Fruit fly (Drosophila melanogaster) whole organism, wandering third instar larva: Measurements from ENCODE around the gene plx.

Experiments
- Abd-B ChIP-seq: fragments of >200 bp; optimal IDR thresholded peaks from 2 replicates; lab custom pipeline; 2017; ENCODE audit warnings: missing biosample characterization, missing genetic modification characterization
- CG32264 ChIP-seq: fragments of 200-800 bp; sonication (Bioruptor generic); optimal IDR thresholded peaks from 2 replicates; lab custom pipeline; 2016; ENCODE audit warnings: missing biosample characterization, missing genetic modification characterization
- CG9705 ChIP-seq: fragments of 200-800 bp; sonication (Bioruptor generic); optimal IDR thresholded peaks from 2 replicates; lab custom pipeline; 2018; ENCODE audit warnings: missing biosample characterization, mild to moderate bottlenecking, missing genetic modification characterization
- Dfd ChIP-seq: fragments of >200 bp; optimal IDR thresholded peaks from 2 replicates; lab custom pipeline; 2017; ENCODE audit warnings: missing biosample characterization, missing genetic modification characterization
- Dif ChIP-seq: fragments of 200-275, 200-300 bp; sonication (Bioruptor generic); optimal IDR thresholded peaks from 2 replicates; lab custom pipeline; 2018; ENCODE audit warnings: missing biosample characterization, missing genetic modification characterization; ENCODE audit not compliant: partially characterized antibody
- HLH106 ChIP-seq: fragments of 200-800 bp; optimal IDR thresholded peaks from 3 replicates; lab custom pipeline; 2019; ENCODE audit warnings: missing biosample characterization, mild to moderate bottlenecking, missing genetic modification characterization, moderate library complexity
- Hnf4 ChIP-seq: fragments of 200-800 bp; sonication (Bioruptor generic); optimal IDR thresholded peaks from 2 replicates; lab custom pipeline; 2016; ENCODE audit warnings: missing biosample characterization, mild to moderate bottlenecking, missing genetic modification characterization
- Hr83 ChIP-seq: fragments of 200-300 bp; sonication (Bioruptor generic); optimal IDR thresholded peaks from 2 replicates; lab custom pipeline; 2016; ENCODE audit warnings: missing biosample characterization, mild to moderate bottlenecking, missing genetic modification characterization, moderate library complexity; ENCODE audit not compliant: poor library complexity, severe bottlenecking
- Jra ChIP-seq: sonication (Bioruptor generic); optimal IDR thresholded peaks from 2 replicates; lab custom pipeline; 2016; ENCODE audit warnings: missing biosample characterization, missing genetic modification characterization
- Mio ChIP-seq: sonication (Bioruptor generic); optimal IDR thresholded peaks from 2 replicates; lab custom pipeline; 2016; ENCODE audit warnings: missing biosample characterization, missing genetic modification characterization
- Myc ChIP-seq: fragments of >200 bp; optimal IDR thresholded peaks from 2 replicates; lab custom pipeline; 2017
- N ChIP-seq: fragments of >200 bp; optimal IDR thresholded peaks from 2 replicates; lab custom pipeline; 2018; ENCODE audit warnings: missing biosample characterization, missing external identifiers, missing genetic modification characterization
- OdsH ChIP-seq: fragments of 200-800 bp; sonication (Bioruptor generic); optimal IDR thresholded peaks from 2 replicates; lab custom pipeline; 2016; ENCODE audit warnings: missing biosample characterization, mild to moderate bottlenecking, missing genetic modification characterization
- Rel ChIP-seq, 2 experiments: fragments of 200-800 bp; sonication (Bioruptor generic) in 1 of 2; optimal IDR thresholded peaks; 2 replicates in 1 of 2; 3 replicates in 1 of 2; lab custom pipeline; 2016 to 2019; ENCODE audit warnings: mild to moderate bottlenecking in 2 of 2, missing biosample characterization in 2 of 2, missing genetic modification characterization in 2 of 2, moderate library complexity in 1 of 2
- Sp1 ChIP-seq: fragments of 200-800 bp; sonication (Bioruptor generic); optimal IDR thresholded peaks from 3 replicates; lab custom pipeline; 2019; ENCODE audit warnings: missing biosample characterization, mild to moderate bottlenecking, missing genetic modification characterization, moderate library complexity
- br ChIP-seq: fragments of 200-800 bp; sonication (Bioruptor generic); optimal IDR thresholded peaks from 2 replicates; lab custom pipeline; 2016; ENCODE audit warnings: missing biosample characterization, missing genetic modification characterization
- brk ChIP-seq: fragments of 200-800 bp; sonication (Bioruptor generic); optimal IDR thresholded peaks from 2 replicates; lab custom pipeline; 2016; ENCODE audit warnings: missing biosample characterization, mild to moderate bottlenecking, missing genetic modification characterization
- dl ChIP-seq, 2 experiments: fragments of 175-275, 200-275 bp in 1 of 2; fragments of 200-275 bp in 1 of 2; sonication (Bioruptor generic); optimal IDR thresholded peaks; lab custom pipeline; 2018; ENCODE audit warnings: mild to moderate bottlenecking in 2 of 2, missing biosample characterization in 2 of 2, missing genetic modification characterization in 2 of 2, moderate library complexity in 2 of 2; ENCODE audit not compliant: partially characterized antibody in 2 of 2, insufficient read depth in 1 of 2
- dmrt93B ChIP-seq: fragments of 200-800 bp; sonication (Bioruptor generic); optimal IDR thresholded peaks from 2 replicates; lab custom pipeline; 2018; ENCODE audit warnings: missing biosample characterization, mild to moderate bottlenecking, missing genetic modification characterization
- dsf ChIP-seq: sonication (Bioruptor generic); optimal IDR thresholded peaks from 2 replicates; lab custom pipeline; 2016; ENCODE audit warnings: missing biosample characterization, missing genetic modification characterization, borderline replicate concordance
- ey ChIP-seq: fragments of 200-800 bp; sonication (Bioruptor generic); optimal IDR thresholded peaks from 2 replicates; lab custom pipeline; 2016; ENCODE audit warnings: missing biosample characterization, missing genetic modification characterization
- foxo ChIP-seq, 2 experiments: fragments of 200-800 bp; sonication (Bioruptor generic); optimal IDR thresholded peaks; 2 replicates in 1 of 2; 3 replicates in 1 of 2; lab custom pipeline; 2016 to 2017; ENCODE audit warnings: missing biosample characterization in 2 of 2, missing genetic modification characterization in 2 of 2
- fru ChIP-seq: fragments of 200-800 bp; sonication (Bioruptor generic); optimal IDR thresholded peaks from 3 replicates; lab custom pipeline; 2016; ENCODE audit warnings: missing biosample characterization, mild to moderate bottlenecking, missing genetic modification characterization
- h ChIP-seq: fragments of 200-800 bp; sonication (Bioruptor generic); optimal IDR thresholded peaks from 3 replicates; lab custom pipeline; 2016; ENCODE audit warnings: missing biosample characterization, mild to moderate bottlenecking, missing genetic modification characterization
- jim ChIP-seq: fragments of 175-275, 200-325 bp; sonication (Bioruptor generic); optimal IDR thresholded peaks from 2 replicates; lab custom pipeline; 2016; ENCODE audit warnings: missing biosample characterization, mild to moderate bottlenecking, missing genetic modification characterization
- lola ChIP-seq: fragments of >200 bp; optimal IDR thresholded peaks from 2 replicates; lab custom pipeline; 2017; ENCODE audit warnings: missing biosample characterization, missing genetic modification characterization
- psq ChIP-seq: fragments of 200-800 bp; sonication (Bioruptor generic); optimal IDR thresholded peaks from 3 replicates; lab custom pipeline; 2017; ENCODE audit warnings: missing biosample characterization, mild to moderate bottlenecking, missing genetic modification characterization, moderate library complexity
- rgr ChIP-seq: fragments of 200-800 bp; sonication (Bioruptor generic); optimal IDR thresholded peaks from 3 replicates; lab custom pipeline; 2016; ENCODE audit warnings: missing biosample characterization, mild to moderate bottlenecking, missing genetic modification characterization
- sage ChIP-seq: fragments of 200-800 bp; sonication (Bioruptor generic); optimal IDR thresholded peaks from 2 replicates; lab custom pipeline; 2016; ENCODE audit warnings: missing biosample characterization, mild to moderate bottlenecking, missing genetic modification characterization
- sv ChIP-seq: fragments of 200-800 bp; sonication (Bioruptor generic); optimal IDR thresholded peaks from 3 replicates; lab custom pipeline; 2016; ENCODE audit warnings: missing biosample characterization, missing genetic modification characterization
- tai ChIP-seq: sonication (Bioruptor generic); optimal IDR thresholded peaks from 2 replicates; lab custom pipeline; 2016; ENCODE audit warnings: missing biosample characterization, missing genetic modification characterization
- woc ChIP-seq: sonication (Bioruptor generic); optimal IDR thresholded peaks from 2 replicates; lab custom pipeline; 2016; ENCODE audit warnings: missing biosample characterization, mild to moderate bottlenecking, missing genetic modification characterization

Gene plx

DNA sequence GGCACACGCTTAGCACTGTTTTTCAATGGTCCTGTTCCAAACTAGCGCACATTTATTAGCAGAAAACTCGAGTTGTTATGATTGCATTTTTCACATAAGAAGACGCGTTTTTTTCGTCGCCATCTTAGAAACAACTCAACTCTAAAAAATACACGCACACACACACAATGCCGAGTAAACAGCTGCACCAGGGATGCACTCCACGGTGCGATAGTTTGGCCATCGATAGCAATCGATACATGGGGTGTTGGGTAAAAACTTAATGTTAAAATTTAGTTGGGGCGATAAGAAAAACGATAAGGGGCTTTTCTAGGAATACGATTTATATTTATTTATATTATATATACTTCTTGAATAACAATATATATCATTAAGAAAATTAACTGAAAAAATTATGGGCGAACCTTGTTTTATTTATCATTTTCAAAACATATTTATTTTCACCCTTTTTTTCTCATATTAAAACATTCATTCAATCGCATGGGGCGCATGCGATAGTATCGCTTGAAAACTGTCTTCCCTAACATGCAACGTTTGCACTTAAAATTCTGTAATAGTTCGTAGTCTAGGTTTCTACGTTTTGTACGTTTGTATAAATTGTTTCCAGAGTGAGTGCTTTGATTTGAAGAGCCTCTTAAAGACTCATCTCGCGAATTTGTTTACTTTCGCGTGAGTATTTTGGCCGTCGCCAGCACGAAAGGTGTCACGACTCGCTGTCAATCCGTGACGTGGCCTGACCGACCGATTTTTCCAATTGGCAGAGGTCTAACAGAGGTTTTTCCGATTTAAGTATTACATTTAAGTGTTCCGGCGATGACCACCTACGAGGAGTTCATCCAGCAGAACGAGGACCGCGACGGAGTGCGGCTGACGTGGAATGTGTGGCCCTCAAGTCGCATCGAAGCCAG is 36.8 kb upstream of the plx start, which contains the start of the genes MTA1-like and Sec23:
Gene MTA1-like (minus strand): TSS at position 170 of the 908 bp plus-strand sequence.
Gene Sec23 (plus strand): TSS at position 497 of the 908 bp plus-strand sequence.
- TF ChIP-seq OdsH (GFP tag; lab: Kevin White, UChicago) (peak; percentile 24), h (GFP tag; lab: Kevin White, UChicago) (peak; percentile 48), dmrt93B (peak; percentile 54), Abd-B (GFP tag; lab: Kevin White, UChicago) (no peak), CG32264 (no peak), Sp1 (GFP tag; lab: Kevin White, UChicago) (peak; percentile 54), dl (GFP tag; optimal IDR thresholded peaks at IDR 0.05; lab: Kevin White, UChicago; ENCODE audit: insufficient read depth in 1 of 2, partially characterized antibody in 2 of 2) (no peak), psq (peak; percentile 63), Mio (GFP tag; lab: Kevin White, UChicago) (no peak), fru (GFP tag; lab: Kevin White, UChicago) (peak; percentile 36), sv (GFP tag; lab: Kevin White, UChicago) (peak; percentile 33), Jra (GFP tag; lab: Kevin White, UChicago) (peak; percentile 19), Rel (GFP tag; optimal IDR thresholded peaks at IDR 0.05; lab: Kevin White, UChicago) (peak; percentile 71), Rel (tag; optimal IDR thresholded peaks at IDR 0.05; lab: Kevin White, UChicago) (peak; percentile 9), CG9705 (GFP tag; lab: Kevin White, UChicago) (peak; percentile 33), brk (GFP tag; lab: Kevin White, UChicago) (peak; percentile 39), sage (GFP tag; lab: Kevin White, UChicago) (peak; percentile 35), Hnf4 (peak; percentile 76), br (peak; percentile 26), jim (GFP tag; lab: Kevin White, UChicago) (no peak), Myc (lab: Kevin White, UChicago) (peak; percentile 0), Dfd (GFP tag; lab: Kevin White, UChicago) (no peak), HLH106 (tag; lab: Kevin White, UChicago) (peak; percentile 72), Hr83 (GFP tag; lab: Kevin White, UChicago) (peak; percentile 5), foxo (GFP tag; optimal IDR thresholded peaks at IDR 0.05; lab: Kevin White, UChicago) (peak in 1 of 2 experiments; percentile 74), dsf (GFP tag; lab: Kevin White, UChicago) (peak; percentile 48), rgr (GFP tag; lab: Kevin White, UChicago) (peak; percentile 70), woc (GFP tag; lab: Kevin White, UChicago) (peak; percentile 66), ey (GFP tag; lab: Kevin White, UChicago) (peak; percentile 52), lola (GFP tag; lab: Kevin White, UChicago) (no peak)

DNA sequence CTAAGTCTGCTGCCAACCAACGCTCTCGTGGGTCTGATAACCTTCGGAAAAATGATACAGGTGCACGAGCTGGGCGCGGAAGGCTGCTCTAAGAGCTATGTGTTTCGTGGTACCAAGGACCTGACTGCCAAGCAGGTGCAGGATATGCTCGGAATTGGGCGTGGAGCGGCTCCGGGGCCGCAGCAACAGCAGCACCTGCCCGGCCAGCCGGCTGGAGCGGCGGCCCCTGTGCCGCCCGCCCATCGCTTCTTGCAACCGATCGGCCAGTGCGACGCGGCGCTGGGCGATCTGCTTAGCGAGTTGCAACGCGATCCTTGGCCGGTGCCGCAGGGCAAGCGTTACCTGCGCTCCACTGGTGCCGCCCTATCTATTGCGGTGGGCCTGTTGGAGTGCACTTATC is 35.8 kb upstream of the plx start:
- TF ChIP-seq Dfd (GFP tag; lab: Kevin White, UChicago) (peak; percentile 66), sv (GFP tag; lab: Kevin White, UChicago) (no peak), HLH106 (tag; lab: Kevin White, UChicago) (no peak), tai (GFP tag; lab: Kevin White, UChicago) (no peak)
- TF ChIP-seq, all 38 proteins: peak for 1

DNA sequence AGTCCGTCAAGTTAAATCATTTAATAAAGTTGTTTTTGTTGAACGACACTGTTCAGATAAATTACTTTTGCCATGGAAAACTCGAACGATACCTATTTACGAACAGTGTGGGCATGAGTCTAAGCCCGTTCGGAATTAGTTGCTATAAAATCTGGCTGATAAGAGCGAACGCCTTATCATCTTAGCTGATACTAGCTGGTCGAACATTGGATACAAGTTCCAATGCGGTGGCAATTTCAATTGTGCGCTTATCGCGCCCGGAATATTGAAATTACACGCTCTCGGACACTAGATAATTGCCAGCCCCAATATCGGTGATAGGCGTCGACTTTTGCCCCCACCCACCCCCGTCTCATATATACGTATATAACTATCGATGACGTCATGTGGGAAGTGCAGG is 31.8 kb upstream of the plx start:
- no peak for TF ChIP-seq Mio (GFP tag; lab: Kevin White, UChicago)
- TF ChIP-seq br, result no peak
- TF ChIP-seq rgr (GFP tag; lab: Kevin White, UChicago), result no peak
- TF ChIP-seq psq, result no peak
- TF ChIP-seq N (GFP tag; lab: Kevin White, UChicago), result no peak
- no peak for TF ChIP-seq Dif (GFP tag; lab: Kevin White, UChicago)
